Worm (Caenorhabditis elegans): Measurements from ENCODE around the gene ttr-24.
A peak's percentile ranks its signal among the peaks of the same experiment; 100 is the strongest.

ttr-24 gene

DNA sequence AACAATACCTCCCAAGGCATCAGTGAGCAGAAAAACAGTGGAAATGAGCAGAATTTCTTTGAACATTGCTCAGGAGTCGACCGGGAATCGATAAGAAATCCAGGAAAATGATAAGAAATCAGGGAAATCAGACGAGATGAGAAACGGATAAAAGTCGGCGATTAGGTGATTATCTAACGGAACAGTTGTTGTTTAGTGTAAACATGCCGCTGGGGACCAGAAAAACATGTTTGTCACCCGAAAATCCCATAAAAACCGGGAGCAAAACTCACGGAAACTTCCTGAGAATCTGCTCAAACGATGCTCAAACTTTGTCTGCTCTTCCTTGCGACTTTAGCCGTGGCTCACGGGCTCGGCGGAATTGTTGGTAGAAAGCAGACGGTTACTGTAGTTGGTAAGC lies at the start of gene ttr-24, which contains the start of gene ttr-25:
ttr-24 (minus strand) TSS at position 156 of the 400 bp plus-strand sequence.
ttr-25 (plus strand) TSS at position 227 of the 400 bp plus-strand sequence.
- TF ChIP-seq pha-4 (tag; optimal IDR thresholded peaks at IDR 0.05) (no peak), fkh-2 (tag; optimal IDR thresholded peaks at IDR 0.05) (no peak), ZK546.5 (tag; optimal IDR thresholded peaks at IDR 0.05) (no peak)

DNA sequence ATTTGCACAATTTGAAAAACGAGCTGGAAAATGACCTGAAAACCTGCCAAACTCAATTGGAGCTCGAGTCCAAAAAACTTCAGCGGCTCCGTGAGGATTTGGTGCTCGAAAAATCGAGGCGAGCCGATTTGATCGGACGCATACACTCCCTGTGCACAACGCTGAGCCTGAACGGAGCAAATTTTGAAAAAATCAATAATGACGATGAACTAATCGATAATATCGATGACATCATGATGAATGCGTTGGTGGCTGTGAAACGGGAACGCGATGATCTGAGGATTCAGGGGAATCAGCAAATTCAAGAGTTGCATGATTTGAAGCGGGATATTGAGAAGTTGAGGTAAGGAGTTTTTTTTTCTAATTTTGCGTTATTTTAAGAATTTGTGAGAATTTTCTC lies 49.1 kb upstream of the ttr-24 start:
- TF ChIP-seq ceh-28 (tag; optimal IDR thresholded peaks at IDR 0.05) (peak; percentile 42), elt-3 (tag; optimal IDR thresholded peaks at IDR 0.05) (no peak), eor-1 (tag; optimal IDR thresholded peaks at IDR 0.05) (no peak)

DNA sequence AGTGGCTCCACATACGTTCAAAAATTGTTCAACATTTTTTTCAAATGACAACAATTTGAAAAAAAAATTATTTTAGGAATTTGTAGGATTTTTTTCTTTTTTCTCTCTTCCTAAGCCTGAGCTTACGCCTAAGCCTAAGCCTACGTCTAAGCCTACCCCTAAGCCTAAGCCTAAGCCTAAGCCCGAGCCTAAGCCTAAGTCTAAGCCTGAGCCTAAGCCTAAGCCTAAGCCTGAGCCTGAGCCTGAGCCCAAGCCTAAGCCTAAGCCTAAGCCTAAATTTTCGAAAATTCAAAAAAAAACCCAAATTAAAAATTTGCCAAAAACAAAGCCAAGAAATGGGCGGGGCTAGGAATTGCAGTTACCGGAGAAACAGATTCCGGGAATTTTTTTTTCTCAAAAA lies 41.3 kb upstream of the ttr-24 start:
- no peak for TF ChIP-seq daf-12 (tag; optimal IDR thresholded peaks at IDR 0.05)
- no peak for TF ChIP-seq nhr-25 (tag; optimal IDR thresholded peaks at IDR 0.05)
- no peak for TF ChIP-seq elt-2 (tag; optimal IDR thresholded peaks at IDR 0.05)
- TF ChIP-seq fkh-2 (tag; optimal IDR thresholded peaks at IDR 0.05) = no peak
- TF ChIP-seq unc-39 (tag; optimal IDR thresholded peaks at IDR 0.05) = no peak
- TF ChIP-seq mdl-1 (tag; optimal IDR thresholded peaks at IDR 0.05) = no peak
- no peak for TF ChIP-seq lin-15B (tag; optimal IDR thresholded peaks at IDR 0.05)
- no peak for TF ChIP-seq sea-2 (GFP tag; optimal IDR thresholded peaks at IDR 0.05)
- TF ChIP-seq ztf-11 (tag; optimal IDR thresholded peaks at IDR 0.05) = no peak
- no peak for TF ChIP-seq unc-62 (GFP tag; optimal IDR thresholded peaks at IDR 0.05)
- no peak for TF ChIP-seq nhr-237 (tag; optimal IDR thresholded peaks at IDR 0.05)
- no peak for TF ChIP-seq zag-1 (tag; optimal IDR thresholded peaks at IDR 0.05)
- TF ChIP-seq jun-1 (tag; optimal IDR thresholded peaks at IDR 0.05) = no peak
- no peak for TF ChIP-seq ztf-4 (tag; optimal IDR thresholded peaks at IDR 0.05)

DNA sequence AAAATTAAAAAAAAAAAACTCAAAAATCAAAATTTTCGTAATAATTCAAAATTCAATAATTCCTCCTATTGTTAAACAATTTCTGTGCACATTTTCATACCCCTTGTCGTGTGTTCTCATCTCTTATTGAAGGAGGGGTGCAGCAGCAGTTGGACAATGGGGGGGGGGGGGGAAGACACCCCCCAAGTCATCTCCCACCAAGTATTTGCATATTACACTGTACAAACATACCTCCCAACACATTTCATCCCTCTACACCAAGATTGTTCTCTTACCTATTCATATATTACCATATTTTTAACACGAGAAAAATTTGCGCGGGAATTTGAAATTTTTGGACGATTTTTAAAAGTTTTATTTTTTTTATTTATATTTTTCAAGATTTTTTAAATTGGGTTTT lies 39.8 kb upstream of the ttr-24 start:
- TF ChIP-seq nhr-28 (tag; optimal IDR thresholded peaks at IDR 0.05) = no peak
- TF ChIP-seq pqm-1 (tag; optimal IDR thresholded peaks at IDR 0.05) = no peak
- TF ChIP-seq nhr-67 (tag; optimal IDR thresholded peaks at IDR 0.05) = no peak
- peak; percentile 17 for TF ChIP-seq pha-4 (tag; optimal IDR thresholded peaks at IDR 0.05)
- no peak for TF ChIP-seq mml-1 (tag; optimal IDR thresholded peaks at IDR 0.05)
- TF ChIP-seq hmg-11 (tag; optimal IDR thresholded peaks at IDR 0.05) = peak; percentile 21
- TF ChIP-seq elt-1 (tag; optimal IDR thresholded peaks at IDR 0.05) = no peak

DNA sequence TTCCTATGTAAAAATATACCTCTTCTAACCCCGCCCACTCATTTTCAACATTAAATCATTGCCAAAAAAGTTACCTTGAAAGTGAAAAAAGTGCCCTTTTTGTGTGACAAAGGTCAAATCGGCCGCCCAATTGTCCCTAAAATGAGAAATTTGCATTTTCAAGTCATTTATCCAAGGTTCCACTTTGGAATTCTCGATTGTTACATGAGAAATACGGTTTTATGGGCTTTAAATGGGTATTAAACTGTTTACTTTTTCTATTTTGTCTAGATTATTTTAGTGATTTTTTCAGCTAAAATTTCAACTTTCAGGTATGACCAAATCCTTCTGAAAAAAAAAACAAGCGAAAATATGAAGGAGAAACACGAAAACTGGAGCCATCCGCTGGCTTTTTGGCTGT lies 36.0 kb upstream of the ttr-24 start, which contains the start of gene grdn-1:
grdn-1 (plus strand) TSS at position 301 of the 400 bp plus-strand sequence.
- TF ChIP-seq daf-12 (tag; optimal IDR thresholded peaks at IDR 0.05) = no peak
- no peak for TF ChIP-seq nhr-43 (tag; optimal IDR thresholded peaks at IDR 0.05; ENCODE audit: poor library complexity, severe bottlenecking)
- no peak for TF ChIP-seq aly-2 (tag; optimal IDR thresholded peaks at IDR 0.05)
- TF ChIP-seq mdl-1 (tag; optimal IDR thresholded peaks at IDR 0.05) = no peak
- no peak for TF ChIP-seq ztf-4 (tag; optimal IDR thresholded peaks at IDR 0.05)
- TF ChIP-seq eor-1 (tag; optimal IDR thresholded peaks at IDR 0.05) = no peak
- TF ChIP-seq ZK546.5 (tag; optimal IDR thresholded peaks at IDR 0.05) = no peak
- no peak for TF ChIP-seq nhr-23 (tag; optimal IDR thresholded peaks at IDR 0.05)
- TF ChIP-seq ceh-82 (tag; optimal IDR thresholded peaks at IDR 0.05) = no peak
- TF ChIP-seq nhr-237 (tag; optimal IDR thresholded peaks at IDR 0.05) = no peak
- no peak for TF ChIP-seq ztf-11 (tag; optimal IDR thresholded peaks at IDR 0.05)
- no peak for TF ChIP-seq snpc-4 (tag; optimal IDR thresholded peaks at IDR 0.05)
- no peak for TF ChIP-seq elt-3 (tag; optimal IDR thresholded peaks at IDR 0.05)
- TF ChIP-seq egl-5 (tag; optimal IDR thresholded peaks at IDR 0.05) = no peak

DNA sequence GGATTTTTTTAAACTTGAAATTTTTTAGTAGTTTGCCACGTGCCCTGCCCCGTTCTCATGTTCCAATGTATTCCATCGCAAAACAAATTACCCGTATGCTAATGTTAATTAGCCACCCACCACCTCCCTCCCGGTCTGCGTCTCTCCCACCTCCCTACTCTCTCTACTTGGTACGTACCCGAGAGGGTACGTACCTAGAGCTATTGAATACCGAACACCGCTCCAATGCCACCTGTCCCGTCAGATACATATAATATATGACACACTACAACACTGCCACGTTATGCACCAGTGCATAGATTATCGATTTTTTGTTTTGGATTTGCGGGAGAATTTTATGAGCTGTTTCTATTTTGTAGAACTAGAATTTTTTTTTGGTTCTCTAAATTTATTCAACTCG lies 33.1 kb upstream of the ttr-24 start:
- TF ChIP-seq hmg-11 (tag; optimal IDR thresholded peaks at IDR 0.05) = peak; percentile 6
- TF ChIP-seq jun-1 (tag; optimal IDR thresholded peaks at IDR 0.05) = no peak

DNA sequence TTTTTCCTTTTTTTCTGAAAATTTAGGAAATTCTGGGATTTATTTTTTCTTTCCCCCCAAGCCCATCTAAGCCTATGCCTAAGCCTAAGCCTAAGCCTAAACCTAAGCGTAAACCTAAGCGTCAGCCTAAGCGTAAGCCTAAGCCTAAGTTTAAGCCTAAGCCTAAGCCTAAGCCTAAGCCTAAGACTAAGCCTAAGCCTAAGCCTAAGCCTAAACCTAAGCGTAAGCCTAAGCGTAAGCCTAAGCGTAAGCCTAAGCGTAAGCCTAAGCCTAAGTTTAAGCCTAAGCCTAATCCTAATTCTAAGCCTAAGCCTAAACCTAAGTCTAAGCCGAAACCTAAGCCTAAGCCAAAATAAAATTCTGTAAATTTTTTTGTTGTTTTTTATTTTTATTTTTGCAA lies 31.5 kb upstream of the ttr-24 start:
- TF ChIP-seq snpc-4 (tag; optimal IDR thresholded peaks at IDR 0.05) (no peak), nhr-12 (tag; optimal IDR thresholded peaks at IDR 0.05) (no peak), ceh-28 (tag; optimal IDR thresholded peaks at IDR 0.05) (no peak)
